Fruit fly (Drosophila melanogaster) whole organism, wandering third instar larva: ENCODE data around the gene HDAC3.

Experiments used
- GATAd ChIP-seq: sonication (Bioruptor generic); optimal IDR thresholded peaks from 2 replicates; lab custom pipeline; 2016; ENCODE audit warnings: missing biosample characterization, missing genetic modification characterization
- HLH106 ChIP-seq: fragments of 200-800 bp; optimal IDR thresholded peaks from 3 replicates; lab custom pipeline; 2019; ENCODE audit warnings: missing biosample characterization, mild to moderate bottlenecking, missing genetic modification characterization, moderate library complexity
- N ChIP-seq: fragments of >200 bp; optimal IDR thresholded peaks from 2 replicates; lab custom pipeline; 2018; ENCODE audit warnings: missing biosample characterization, missing external identifiers, missing genetic modification characterization
- foxo ChIP-seq, 2 experiments: fragments of 200-800 bp; sonication (Bioruptor generic); optimal IDR thresholded peaks; 2 replicates in 1 of 2; 3 replicates in 1 of 2; lab custom pipeline; 2016 to 2017; ENCODE audit warnings: missing biosample characterization in 2 of 2, missing genetic modification characterization in 2 of 2
- fru ChIP-seq: fragments of 200-800 bp; sonication (Bioruptor generic); optimal IDR thresholded peaks from 3 replicates; lab custom pipeline; 2016; ENCODE audit warnings: missing biosample characterization, mild to moderate bottlenecking, missing genetic modification characterization
- pan ChIP-seq: fragments of >200 bp; optimal IDR thresholded peaks from 2 replicates; lab custom pipeline; 2017

DNA sequence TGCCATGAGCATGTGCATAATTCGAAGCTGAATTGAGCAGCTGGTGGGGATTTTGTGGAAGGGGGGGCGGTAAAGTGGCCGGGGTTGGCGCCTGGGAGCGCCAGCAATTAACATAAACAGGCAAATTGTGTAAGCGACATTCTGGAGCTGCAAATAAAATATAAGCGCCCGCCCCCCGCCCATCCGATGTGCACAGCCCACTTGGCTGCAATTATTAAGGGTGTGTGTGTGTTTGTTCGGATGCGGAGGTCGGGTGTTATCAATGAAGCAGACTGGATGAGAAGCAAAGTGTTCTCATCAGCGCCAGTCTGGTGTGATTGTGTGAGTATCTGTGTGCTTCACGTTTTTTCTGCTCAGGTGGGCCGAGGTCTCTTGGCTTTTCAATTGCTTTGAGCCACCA is 45.4 kb upstream of the HDAC3 start:
- TF ChIP-seq fru (GFP tag; lab: Kevin White, UChicago) (no peak), N (no peak), GATAd (GFP tag; lab: Kevin White, UChicago) (no peak), pan (lab: Kevin White, UChicago) (no peak), foxo (GFP tag; optimal IDR thresholded peaks at IDR 0.05; lab: Kevin White, UChicago) (no peak), HLH106 (tag; lab: Kevin White, UChicago) (no peak)
